Worm (Caenorhabditis elegans) whole organism, L4/young adult: Measurements from ENCODE around the gene ergo-1.

Source experiments
- dao-5 ChIP-seq: sonication (generic microtip); optimal IDR thresholded peaks from 2 replicates; lab custom pipeline; 2016; ENCODE audit warnings: missing genotype, missing genetic modification characterization, moderate library complexity, missing compliant biosample characterization
- him-1 ChIP-seq: sonication (generic microtip); optimal IDR thresholded peaks from 2 replicates; lab custom pipeline; 2016; ENCODE audit warnings: missing genotype, missing genetic modification reagents, missing genetic modification characterization, missing compliant biosample characterization

ce11 chrV:983120-983519, 25.5 kb upstream of the ergo-1 start:
- TF ChIP-seq dao-5 (no peak), him-1 (tag; lab: Kevin White, UChicago) (no peak)
